Fruit fly (Drosophila melanogaster): ENCODE results near the gene CG15739.
A peak's percentile ranks its signal among the peaks of the same experiment; 100 is the strongest.

The CG15739 gene

DNA sequence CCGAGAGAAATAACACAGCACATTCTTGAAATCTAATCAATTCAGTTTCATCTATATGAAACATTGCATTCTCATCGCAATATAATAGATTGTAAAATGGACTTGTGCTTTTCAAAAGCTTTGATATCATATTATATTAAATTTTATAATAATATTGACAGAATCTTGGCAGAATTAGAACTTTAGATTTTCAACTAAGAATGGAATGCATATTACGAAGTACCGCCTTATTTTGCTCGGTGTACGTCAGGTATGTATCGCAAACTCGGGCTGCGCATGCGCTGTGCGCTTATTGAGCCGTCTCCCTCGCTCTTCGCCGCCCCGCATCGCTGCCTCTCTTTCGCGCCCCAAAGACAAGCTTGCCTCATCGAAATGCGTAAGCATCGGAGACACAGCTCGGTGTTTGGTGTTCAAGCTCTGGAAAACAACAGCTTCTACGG lies 42.1 kb downstream of the CG15739 start (continued):
- peak; percentile 71; the same call in 2 of the 3 replicates for TF ChIP-seq CG11560 (tag; IDR thresholded peaks at IDR 0.05)
- peak; percentile 95 for TF ChIP-seq CG17829 (tag; optimal IDR thresholded peaks at IDR 0.05)
- TF ChIP-seq CG3281 (GFP tag; optimal IDR thresholded peaks at IDR 0.05): peak; percentile 87
- TF ChIP-seq CG7839 (tag; optimal IDR thresholded peaks at IDR 0.05): peak; percentile 95
- TF ChIP-seq Meics (GFP tag; optimal IDR thresholded peaks at IDR 0.05): peak; percentile 90
- no peak for TF ChIP-seq Sry-δ (GFP tag; optimal IDR thresholded peaks at IDR 0.05)
- peak in 1 of 2 experiments; percentile 80 for TF ChIP-seq dpn (GFP tag; optimal IDR thresholded peaks at IDR 0.05)
- peak; percentile 86 for TF ChIP-seq HHEX (GFP tag; optimal IDR thresholded peaks at IDR 0.05)
- TF ChIP-seq chm (GFP tag; IDR thresholded peaks at IDR 0.05): no peak
- TF ChIP-seq CG12744 (GFP tag; optimal IDR thresholded peaks at IDR 0.05): no peak
- peak; percentile 13 for TF ChIP-seq CG1603 (tag; optimal IDR thresholded peaks at IDR 0.05)
- TF ChIP-seq CG15011 (GFP tag; optimal IDR thresholded peaks at IDR 0.05): peak; percentile 77
- peak; percentile 69 for TF ChIP-seq run (tag; optimal IDR thresholded peaks at IDR 0.05)
- peak; percentile 85 for TF ChIP-seq CG12219 (GFP tag; optimal IDR thresholded peaks at IDR 0.05)
- TF ChIP-seq NfI (GFP tag; optimal IDR thresholded peaks at IDR 0.05): peak; percentile 89
- TF ChIP-seq ken (GFP tag; IDR thresholded peaks at IDR 0.05): peak; percentile 74; the same call in 2 of the 3 replicates
- peak; percentile 59 for TF ChIP-seq CG4730 (GFP tag; IDR thresholded peaks at IDR 0.05)
- no peak for TF ChIP-seq CG3838 (GFP tag; optimal IDR thresholded peaks at IDR 0.05)
- TF ChIP-seq Hr39 (optimal IDR thresholded peaks at IDR 0.05): no peak
- peak; percentile 39; the same call in 1 of the 2 replicates for TF ChIP-seq CG5953 (GFP tag; IDR thresholded peaks at IDR 0.05)
- peak; percentile 42 to 93 for TF ChIP-seq Hr51 (GFP tag; optimal IDR thresholded peaks at IDR 0.05)
- no peak for TF ChIP-seq pho (GFP tag; optimal IDR thresholded peaks at IDR 0.05)
- no peak for TF ChIP-seq tna (GFP tag; IDR thresholded peaks at IDR 0.05; ENCODE audit: partially characterized antibody)
- TF ChIP-seq sisA (GFP tag; IDR thresholded peaks at IDR 0.05): peak; percentile 79
- peak; percentile 25 for TF ChIP-seq CG3995 (GFP tag; optimal IDR thresholded peaks at IDR 0.05)
- TF ChIP-seq Oli (tag; optimal IDR thresholded peaks at IDR 0.05): peak; percentile 92
- peak in 1 of 3 experiments; percentile 95 for TF ChIP-seq lola (GFP tag; optimal IDR thresholded peaks at IDR 0.05)
- TF ChIP-seq fu2 (GFP tag; optimal IDR thresholded peaks at IDR 0.05): no peak
- peak; percentile 44 for TF ChIP-seq CG18764 (GFP tag; optimal IDR thresholded peaks at IDR 0.05)
- peak; percentile 76 for TF ChIP-seq Vsx1 (GFP tag; optimal IDR thresholded peaks at IDR 0.05)
- no peak for TF ChIP-seq CG13624 (GFP tag; optimal IDR thresholded peaks at IDR 0.05)
- peak; percentile 7; the same call in 1 of the 3 replicates for TF ChIP-seq sr (GFP tag; IDR thresholded peaks at IDR 0.05)
- peak; percentile 90 for TF ChIP-seq D19A (tag; optimal IDR thresholded peaks at IDR 0.05)
- peak; percentile 61 for TF ChIP-seq rib (GFP tag; IDR thresholded peaks at IDR 0.05)
- TF ChIP-seq trem (tag; optimal IDR thresholded peaks at IDR 0.05): peak; percentile 86
- TF ChIP-seq CG13424 (tag; optimal IDR thresholded peaks at IDR 0.05): peak; percentile 95
- peak; percentile 71 for TF ChIP-seq CG10654 (GFP tag; optimal IDR thresholded peaks at IDR 0.05)
- TF ChIP-seq CG14860 (GFP tag; IDR thresholded peaks at IDR 0.05; ENCODE audit: partially characterized antibody): no peak
- TF ChIP-seq Camta (GFP tag; optimal IDR thresholded peaks at IDR 0.05): no peak
- TF ChIP-seq Lpt (GFP tag; optimal IDR thresholded peaks at IDR 0.05): no peak
- TF ChIP-seq CG10366 (GFP tag; IDR thresholded peaks at IDR 0.05): peak; percentile 74
- peak; percentile 71 for TF ChIP-seq D19B (GFP tag; optimal IDR thresholded peaks at IDR 0.05)
- no peak for TF ChIP-seq CG7963 (GFP tag; IDR thresholded peaks at IDR 0.05; ENCODE audit: partially characterized antibody)
- peak; percentile 74 for TF ChIP-seq CG10431 (GFP tag; optimal IDR thresholded peaks at IDR 0.05)
- TF ChIP-seq CG14965 (GFP tag; optimal IDR thresholded peaks at IDR 0.05; ENCODE audit: borderline replicate concordance): no peak
- TF ChIP-seq ranshi (GFP tag; IDR thresholded peaks at IDR 0.05): peak; percentile 75
- TF ChIP-seq bcd (GFP tag; optimal IDR thresholded peaks at IDR 0.05): peak; percentile 92
- no peak for TF ChIP-seq en (GFP tag; optimal IDR thresholded peaks at IDR 0.05)
- no peak for TF ChIP-seq disco-r (GFP tag; optimal IDR thresholded peaks at IDR 0.05)
- peak; percentile 84 for TF ChIP-seq sqz (GFP tag; optimal IDR thresholded peaks at IDR 0.05)
- TF ChIP-seq CoRest (tag; optimal IDR thresholded peaks at IDR 0.05): peak; percentile 95

Data from whole organism, embryonic.